Fruit fly (Drosophila melanogaster): Measurements from ENCODE around the gene SmB.

Gene SmB

dm6 chr2L:10437317-10437716, 10.9 kb upstream of the SmB start, which contains the start of gene STUB1 (continued):
- TF ChIP-seq E2f2 (GFP tag; IDR thresholded peaks at IDR 0.05) (peak; percentile 87), Scr (GFP tag; IDR thresholded peaks at IDR 0.05; ENCODE audit: partially characterized antibody) (peak; percentile 96), pros (GFP tag; optimal IDR thresholded peaks at IDR 0.05) (no peak), Fer3 (tag; optimal IDR thresholded peaks at IDR 0.05) (no peak), ATbp (GFP tag; optimal IDR thresholded peaks at IDR 0.05) (no peak), pb (GFP tag; optimal IDR thresholded peaks at IDR 0.05) (no peak), dimm (GFP tag; IDR thresholded peaks at IDR 0.05) (no peak), CG9797 (GFP tag; optimal IDR thresholded peaks at IDR 0.05) (no peak), zen2 (GFP tag; IDR thresholded peaks at IDR 0.05; ENCODE audit: partially characterized antibody) (peak; percentile 99), CG17186 (GFP tag; optimal IDR thresholded peaks at IDR 0.05) (peak; percentile 63), CG4730 (GFP tag; IDR thresholded peaks at IDR 0.05) (no peak), CG16813 (GFP tag; IDR thresholded peaks at IDR 0.05; ENCODE audit: partially characterized antibody) (peak; percentile 93), CG6689 (GFP tag; IDR thresholded peaks at IDR 0.05) (no peak), gro (GFP tag; optimal IDR thresholded peaks at IDR 0.05) (peak; percentile 30), nom (GFP tag; optimal IDR thresholded peaks at IDR 0.05) (no peak), CrebB (tag; optimal IDR thresholded peaks at IDR 0.05) (no peak), schlank (tag; optimal IDR thresholded peaks at IDR 0.05) (no peak), Nf-YC (tag; optimal IDR thresholded peaks at IDR 0.05) (no peak), lilli (GFP tag; optimal IDR thresholded peaks at IDR 0.05) (peak; percentile 31), Hand (GFP tag; optimal IDR thresholded peaks at IDR 0.05) (no peak), Sox100B (GFP tag; optimal IDR thresholded peaks at IDR 0.05) (no peak), CG2889 (GFP tag; IDR thresholded peaks at IDR 0.05) (no peak), CG12236 (GFP tag; optimal IDR thresholded peaks at IDR 0.05) (no peak), danr (GFP tag; IDR thresholded peaks at IDR 0.05) (no peak), bab2 (GFP tag; optimal IDR thresholded peaks at IDR 0.05) (no peak), CG11504 (tag; optimal IDR thresholded peaks at IDR 0.05) (no peak), CG16815 (GFP tag; optimal IDR thresholded peaks at IDR 0.05) (no peak), CG18599 (GFP tag; optimal IDR thresholded peaks at IDR 0.05) (no peak), disco-r (GFP tag; optimal IDR thresholded peaks at IDR 0.05) (no peak), run (tag; optimal IDR thresholded peaks at IDR 0.05) (no peak), CG7987 (GFP tag; optimal IDR thresholded peaks at IDR 0.05) (no peak), ro (GFP tag; IDR thresholded peaks at IDR 0.05) (no peak), CG11456 (GFP tag; IDR thresholded peaks at IDR 0.05) (no peak), tup (GFP tag; optimal IDR thresholded peaks at IDR 0.05) (no peak), CG7963 (GFP tag; IDR thresholded peaks at IDR 0.05; ENCODE audit: partially characterized antibody) (peak; percentile 99), CG9437 (GFP tag; optimal IDR thresholded peaks at IDR 0.05) (no peak), Pdp1 (GFP tag; optimal IDR thresholded peaks at IDR 0.05) (no peak), jing (GFP tag; optimal IDR thresholded peaks at IDR 0.05) (no peak), Doc3 (GFP tag; IDR thresholded peaks at IDR 0.05; ENCODE audit: partially characterized antibody) (peak; percentile 97), exex (tag; optimal IDR thresholded peaks at IDR 0.05) (peak; percentile 24), Sry-δ (GFP tag; optimal IDR thresholded peaks at IDR 0.05) (peak; percentile 89), Hmx (GFP tag; optimal IDR thresholded peaks at IDR 0.05) (no peak), bsh (GFP tag; optimal IDR thresholded peaks at IDR 0.05) (no peak), CG17612 (GFP tag; IDR thresholded peaks at IDR 0.05) (no peak), slp2 (GFP tag; optimal IDR thresholded peaks at IDR 0.05) (no peak), ewg (GFP tag; optimal IDR thresholded peaks at IDR 0.05) (peak; percentile 2), CG10267 (tag; optimal IDR thresholded peaks at IDR 0.05) (no peak), sqz (GFP tag; optimal IDR thresholded peaks at IDR 0.05) (no peak), dati (GFP tag; IDR thresholded peaks at IDR 0.05) (no peak), CG6254 (GFP tag; optimal IDR thresholded peaks at IDR 0.05) (no peak), Max (GFP tag; optimal IDR thresholded peaks at IDR 0.05) (no peak)
